Fruit fly (Drosophila melanogaster): ENCODE data around the gene Anp.

The Anp gene

DNA sequence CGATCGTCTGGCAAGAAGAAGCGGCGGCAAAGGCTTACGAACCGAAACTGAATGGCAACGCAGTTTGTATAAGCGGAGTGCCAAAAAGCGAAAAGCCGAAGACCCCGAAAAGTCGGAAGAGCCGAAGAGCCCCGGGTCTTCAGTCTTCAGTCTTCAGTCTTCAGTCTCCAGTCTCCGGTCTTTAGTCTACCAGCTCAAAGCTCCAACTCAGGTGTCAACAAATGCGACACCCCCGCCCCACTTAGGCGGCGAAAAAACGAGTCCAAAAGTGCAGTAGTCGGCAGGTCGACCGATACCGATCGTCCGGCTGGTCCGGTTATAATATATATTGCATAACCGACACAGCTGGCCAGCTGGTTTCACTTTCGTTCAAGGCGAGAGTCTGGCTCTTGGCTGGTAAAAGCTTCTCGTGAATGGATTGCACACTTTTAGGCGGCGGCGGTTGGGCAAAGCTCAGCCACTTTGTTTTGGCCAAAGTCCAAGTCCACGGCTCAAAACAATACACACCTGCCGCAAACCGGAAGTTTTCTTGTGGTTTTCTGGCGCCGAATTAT lies 33.6 kb downstream of the Anp start, which contains the start of gene CG9737 (continued):
- TF ChIP-seq nom (GFP tag; optimal IDR thresholded peaks at IDR 0.05), result peak; percentile 98
- TF ChIP-seq CG4730 (GFP tag; IDR thresholded peaks at IDR 0.05), result no peak
- no peak for TF ChIP-seq CG4820 (GFP tag; optimal IDR thresholded peaks at IDR 0.05)
- no peak for TF ChIP-seq CG10565 (GFP tag; optimal IDR thresholded peaks at IDR 0.05)
- TF ChIP-seq amos (GFP tag; IDR thresholded peaks at IDR 0.05; ENCODE audit: partially characterized antibody), result peak; percentile 32; the same call in 1 of the 2 replicates
- peak; percentile 65 for TF ChIP-seq CG6254 (GFP tag; optimal IDR thresholded peaks at IDR 0.05)
- no peak for TF ChIP-seq Hmr (GFP tag; optimal IDR thresholded peaks at IDR 0.05)
- TF ChIP-seq abd-A (tag; optimal IDR thresholded peaks at IDR 0.05), result peak; percentile 38
- TF ChIP-seq Mad (GFP tag; optimal IDR thresholded peaks at IDR 0.05), result no peak
- TF ChIP-seq emc (GFP tag; optimal IDR thresholded peaks at IDR 0.05), result no peak
- TF ChIP-seq nau (GFP tag; optimal IDR thresholded peaks at IDR 0.05), result peak; percentile 19
- peak; percentile 68 for TF ChIP-seq CG15269 (tag; optimal IDR thresholded peaks at IDR 0.05)
- peak; percentile 61 for TF ChIP-seq CG13894 (tag; optimal IDR thresholded peaks at IDR 0.05)
- TF ChIP-seq ttk (GFP tag; IDR thresholded peaks at IDR 0.05), result no peak
- TF ChIP-seq Dp (GFP tag; optimal IDR thresholded peaks at IDR 0.05), result no peak
- peak; percentile 7 for TF ChIP-seq HmgZ (tag; optimal IDR thresholded peaks at IDR 0.05)
- no peak for TF ChIP-seq B-H1 (GFP tag; IDR thresholded peaks at IDR 0.05)
- peak; percentile 20 for TF ChIP-seq run (tag; optimal IDR thresholded peaks at IDR 0.05)
- TF ChIP-seq Asciz (GFP tag; optimal IDR thresholded peaks at IDR 0.05), result no peak
- TF ChIP-seq CG7928 (GFP tag; optimal IDR thresholded peaks at IDR 0.05), result no peak
- TF ChIP-seq CG7786 (GFP tag; optimal IDR thresholded peaks at IDR 0.05), result no peak
- no peak for TF ChIP-seq Dref (GFP tag; IDR thresholded peaks at IDR 0.05)
- TF ChIP-seq CTCF (GFP tag; optimal IDR thresholded peaks at IDR 0.05), result peak; percentile 48
- TF ChIP-seq Atf-2 (GFP tag; optimal IDR thresholded peaks at IDR 0.05), result no peak
- TF ChIP-seq tna (GFP tag; IDR thresholded peaks at IDR 0.05; ENCODE audit: partially characterized antibody), result peak; percentile 18; the same call in 1 of the 2 replicates
- TF ChIP-seq CG15601 (tag; optimal IDR thresholded peaks at IDR 0.05), result no peak
- TF ChIP-seq Vsx1 (GFP tag; optimal IDR thresholded peaks at IDR 0.05), result peak; percentile 2
- TF ChIP-seq oc (tag; optimal IDR thresholded peaks at IDR 0.05), result peak; percentile 16
- TF ChIP-seq gro (GFP tag; optimal IDR thresholded peaks at IDR 0.05), result no peak
- TF ChIP-seq gsb (GFP tag; IDR thresholded peaks at IDR 0.05), result no peak
- TF ChIP-seq CG13296 (GFP tag; optimal IDR thresholded peaks at IDR 0.05), result peak; percentile 6
- peak; percentile 36; the same call in 1 of the 2 replicates for TF ChIP-seq onecut (GFP tag; IDR thresholded peaks at IDR 0.05)
- peak; percentile 13 for TF ChIP-seq grn (GFP tag; optimal IDR thresholded peaks at IDR 0.05)
- TF ChIP-seq CG34376 (GFP tag; optimal IDR thresholded peaks at IDR 0.05), result peak; percentile 5
- no peak for TF ChIP-seq hb (GFP tag; IDR thresholded peaks at IDR 0.05; ENCODE audit: partially characterized antibody)
- TF ChIP-seq fd3F (GFP tag; optimal IDR thresholded peaks at IDR 0.05), result no peak

DNA sequence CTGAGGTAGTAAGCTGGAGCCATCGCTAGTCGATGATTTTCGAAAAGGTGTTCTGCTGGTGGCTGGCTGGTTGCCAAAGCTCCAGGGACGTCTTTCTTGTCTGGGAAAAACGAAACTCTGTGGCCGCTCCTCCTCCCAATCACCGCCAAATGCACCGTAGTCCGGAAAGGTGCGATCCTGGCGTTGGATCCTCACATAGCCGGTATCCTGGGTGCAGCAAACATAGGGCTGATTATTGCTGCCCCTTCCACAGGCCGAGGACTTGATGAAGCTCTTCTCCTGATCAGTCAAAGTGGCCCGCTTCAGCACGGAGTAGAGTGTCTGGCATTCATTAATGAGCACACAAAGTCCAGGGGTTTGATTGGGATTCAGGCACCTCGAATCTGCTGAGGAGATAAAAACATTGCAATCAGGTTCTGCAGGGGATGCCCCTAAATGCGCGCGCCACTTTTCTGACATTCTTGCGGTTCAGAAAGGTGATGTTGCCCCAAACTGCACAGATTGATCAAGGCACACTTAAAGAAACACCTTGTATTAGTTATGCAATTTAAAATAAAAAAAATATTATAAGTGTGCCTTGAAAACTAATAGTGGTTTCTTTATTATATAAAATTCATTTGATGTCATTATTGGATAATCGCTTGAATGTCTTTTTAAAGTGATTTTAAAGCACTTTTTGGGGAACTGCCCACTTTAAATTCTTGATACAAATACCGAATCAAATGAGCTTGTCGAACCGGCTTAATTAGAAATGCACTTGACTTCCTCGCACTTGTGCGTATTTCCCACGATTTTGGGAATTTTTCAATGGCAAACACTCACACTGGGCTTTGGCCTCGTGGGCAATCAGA lies 36.2 kb downstream of the Anp start:
- TF ChIP-seq unpg (GFP tag; optimal IDR thresholded peaks at IDR 0.05) (no peak), Ets65A (GFP tag) (peak; percentile 91)
